Fruit fly (Drosophila melanogaster): ENCODE data around the gene CG44004.

- no peak for TF ChIP-seq Hr96 (GFP tag; optimal IDR thresholded peaks at IDR 0.05)
- no peak for TF ChIP-seq cic (GFP tag; optimal IDR thresholded peaks at IDR 0.05)
- no peak for TF ChIP-seq CG33017 (tag; optimal IDR thresholded peaks at IDR 0.05)
- TF ChIP-seq CG7101 (tag; optimal IDR thresholded peaks at IDR 0.05): no peak
- no peak for TF ChIP-seq Mnt (GFP tag; optimal IDR thresholded peaks at IDR 0.05)
- TF ChIP-seq Crg-1 (GFP tag; optimal IDR thresholded peaks at IDR 0.05): no peak
These were observed 5.5 kb upstream of the CG44004 start for dm6 chr3L:18079123-18079522.

All from whole organism, adult.